Worm (Caenorhabditis elegans): ENCODE measurements around the gene tpk-1.

Gene tpk-1

ce11 chrIII:8933696-8934095, 21.8 kb downstream of the tpk-1 start:
- TF ChIP-seq xbp-1 (tag; optimal IDR thresholded peaks at IDR 0.05), result no peak
- peak; percentile 54 for TF ChIP-seq lin-14 (GFP tag; optimal IDR thresholded peaks at IDR 0.05)
- peak; percentile 0 for TF ChIP-seq nhr-71 (tag; optimal IDR thresholded peaks at IDR 0.05)
- peak in 1 of 2 experiments; percentile 21 for TF ChIP-seq lsy-2 (tag; optimal IDR thresholded peaks at IDR 0.05)
- peak in 1 of 3 experiments; percentile 14 for TF ChIP-seq ceh-82 (tag; optimal IDR thresholded peaks at IDR 0.05)
- TF ChIP-seq ceh-63 (GFP tag; optimal IDR thresholded peaks at IDR 0.05), result no peak

- TF ChIP-seq blmp-1 (tag; optimal IDR thresholded peaks at IDR 0.05) (no peak), unc-86 (tag; optimal IDR thresholded peaks at IDR 0.05) (no peak), efl-1 (optimal IDR thresholded peaks at IDR 0.05) (no peak), efl-1 (GFP tag; optimal IDR thresholded peaks at IDR 0.05 in 1 of 2) (peak in 1 of 2 experiments; percentile 91), lsy-2 (tag; optimal IDR thresholded peaks at IDR 0.05) (no peak), ama-1 (optimal IDR thresholded peaks at IDR 0.05) (no peak), egl-27 (tag; optimal IDR thresholded peaks at IDR 0.05) (no peak)
Measured at ce11 chrIII:8934378-8934777, 22.4 kb downstream of the tpk-1 start.

ce11 chrIII:8937571-8937970, 25.6 kb downstream of the tpk-1 start:
- no peak for TF ChIP-seq zip-4 (GFP tag; optimal IDR thresholded peaks at IDR 0.05)
- peak; percentile 32 for TF ChIP-seq unc-130 (tag; optimal IDR thresholded peaks at IDR 0.05)
- peak; percentile 77 for TF ChIP-seq lin-14 (GFP tag; optimal IDR thresholded peaks at IDR 0.05)
- peak; percentile 52 for TF ChIP-seq snpc-4 (tag; optimal IDR thresholded peaks at IDR 0.05)
- no peak for TF ChIP-seq pqm-1 (tag; optimal IDR thresholded peaks at IDR 0.05)
- peak; percentile 32; the same call in 1 of the 2 replicates for TF ChIP-seq ceh-88 (GFP tag; IDR thresholded peaks at IDR 0.05)
- peak; percentile 46 for TF ChIP-seq C04F5.9 (tag; optimal IDR thresholded peaks at IDR 0.05)
- TF ChIP-seq zag-1 (tag; optimal IDR thresholded peaks at IDR 0.05), result peak; percentile 7
- no peak for TF ChIP-seq nhr-84 (tag; optimal IDR thresholded peaks at IDR 0.05)
- peak; percentile 38 for TF ChIP-seq ztf-4 (tag; optimal IDR thresholded peaks at IDR 0.05)
- TF ChIP-seq irx-1 (tag; optimal IDR thresholded peaks at IDR 0.05), result peak; percentile 60
- no peak for TF ChIP-seq unc-62 (GFP tag; optimal IDR thresholded peaks at IDR 0.05)
- TF ChIP-seq ztf-11 (tag; optimal IDR thresholded peaks at IDR 0.05), result peak in 1 of 2 experiments; percentile 41
- TF ChIP-seq sptf-1 (tag; optimal IDR thresholded peaks at IDR 0.05), result no peak
- peak in 2 of 6 experiments; percentile 4 to 11 for TF ChIP-seq elt-3 (tag; optimal IDR thresholded peaks at IDR 0.05)
- no peak for TF ChIP-seq nhr-11 (tag; optimal IDR thresholded peaks at IDR 0.05)
- TF ChIP-seq mab-9 (GFP tag; IDR thresholded peaks at IDR 0.05), result peak; percentile 38; the same call in 1 of the 2 replicates
- TF ChIP-seq nhr-20 (tag; optimal IDR thresholded peaks at IDR 0.05), result peak; percentile 79
- no peak for TF ChIP-seq efl-3 (GFP tag; optimal IDR thresholded peaks at IDR 0.05)
- TF ChIP-seq ces-1 (GFP tag; optimal IDR thresholded peaks at IDR 0.05), result no peak
- peak; percentile 78 for TF ChIP-seq C16A3.4 (tag; optimal IDR thresholded peaks at IDR 0.05)
- TF ChIP-seq efl-1 (optimal IDR thresholded peaks at IDR 0.05), result peak; percentile 55 to 71
- TF ChIP-seq efl-1 (GFP tag; optimal IDR thresholded peaks at IDR 0.05 in 1 of 2), result peak; percentile 47 to 97
- peak; percentile 33 for TF ChIP-seq pax-3 (tag; optimal IDR thresholded peaks at IDR 0.05)
- peak; percentile 76 for TF ChIP-seq lin-13 (GFP tag; optimal IDR thresholded peaks at IDR 0.05)
- TF ChIP-seq pag-3 (tag; optimal IDR thresholded peaks at IDR 0.05; ENCODE audit: borderline replicate concordance, insufficient read depth), result peak; percentile 68
- peak; percentile 54 for TF ChIP-seq nhr-77 (tag; optimal IDR thresholded peaks at IDR 0.05)
- TF ChIP-seq fos-1 (tag; optimal IDR thresholded peaks at IDR 0.05), result peak; percentile 16
- peak; percentile 7 for TF ChIP-seq nhr-85 (tag)
- peak; percentile 65 for TF ChIP-seq dsc-1 (tag; optimal IDR thresholded peaks at IDR 0.05)
- TF ChIP-seq skn-1 (tag; optimal IDR thresholded peaks at IDR 0.05), result peak; percentile 72
- TF ChIP-seq lin-35 (GFP tag; optimal IDR thresholded peaks at IDR 0.05), result peak; percentile 64 to 82
- peak; percentile 83 for TF ChIP-seq nhr-47 (tag; optimal IDR thresholded peaks at IDR 0.05)
- peak; percentile 76 for TF ChIP-seq swsn-7 (tag; optimal IDR thresholded peaks at IDR 0.05)
- no peak for TF ChIP-seq alr-1 (tag; optimal IDR thresholded peaks at IDR 0.05; ENCODE audit: borderline replicate concordance)
- TF ChIP-seq ceh-63 (GFP tag; optimal IDR thresholded peaks at IDR 0.05), result no peak
- peak; percentile 73 for TF ChIP-seq tbx-2 (tag; optimal IDR thresholded peaks at IDR 0.05)
- peak; percentile 57 for TF ChIP-seq egl-13 (tag; optimal IDR thresholded peaks at IDR 0.05)
- peak; percentile 72 to 85 for TF ChIP-seq lsy-2 (tag; optimal IDR thresholded peaks at IDR 0.05)
- no peak for TF ChIP-seq ets-5 (GFP tag; IDR thresholded peaks at IDR 0.05)
- TF ChIP-seq ceh-82 (tag; optimal IDR thresholded peaks at IDR 0.05), result peak; percentile 27 to 74 (median 58)
- peak; percentile 86 for TF ChIP-seq snu-23 (GFP tag; optimal IDR thresholded peaks at IDR 0.05)
- TF ChIP-seq egl-27 (tag; optimal IDR thresholded peaks at IDR 0.05), result no peak

Measured in whole organism, L1 larva.